Worm (Caenorhabditis elegans) whole organism, late embryonic: ENCODE measurements around the gene rocf-1.

Source experiments
- F13H6.1 ChIP-seq: sonication (generic microtip); optimal IDR thresholded peaks from 2 replicates; lab custom pipeline; 2016; ENCODE audit warnings: missing genetic modification characterization, missing compliant biosample characterization
- K02D7.2 ChIP-seq: sonication (generic microtip); optimal IDR thresholded peaks from 2 replicates; lab custom pipeline; 2017; ENCODE audit warnings: mild to moderate bottlenecking, missing genetic modification characterization, missing compliant biosample characterization
- T23F11.4 ChIP-seq: fragments of 200-800 bp; sonication (Bioruptor generic); optimal IDR thresholded peaks from 2 replicates; lab custom pipeline; 2018; ENCODE audit warnings: mild to moderate bottlenecking, missing genetic modification characterization, missing compliant biosample characterization
- Y22D7AL.16 ChIP-seq: sonication (generic microtip); optimal IDR thresholded peaks from 2 replicates; lab custom pipeline; 2016; ENCODE audit warnings: missing genetic modification characterization, missing compliant biosample characterization
- ama-1 ChIP-seq: fragments of 150-350 bp; optimal IDR thresholded peaks from 2 replicates; lab custom pipeline; 2014
- ceh-14 ChIP-seq: sonication (generic microtip); optimal IDR thresholded peaks from 2 replicates; lab custom pipeline; 2016; ENCODE audit warnings: missing genotype, missing genetic modification characterization, missing compliant biosample characterization
- ceh-19 ChIP-seq: fragments of 200-800 bp; sonication (Bioruptor generic); optimal IDR thresholded peaks from 2 replicates; lab custom pipeline; 2018; ENCODE audit warnings: mild to moderate bottlenecking, missing genetic modification characterization, missing compliant biosample characterization
- ceh-2 ChIP-seq: sonication (generic microtip); optimal IDR thresholded peaks from 2 replicates; lab custom pipeline; 2016; ENCODE audit warnings: missing genotype, missing genetic modification characterization, missing compliant biosample characterization
- ceh-24 ChIP-seq: sonication (generic microtip); optimal IDR thresholded peaks from 2 replicates; lab custom pipeline; 2016; ENCODE audit warnings: mild to moderate bottlenecking, missing genetic modification characterization, missing compliant biosample characterization
- ceh-30 ChIP-seq: fragments of 150-350 bp; optimal IDR thresholded peaks from 2 replicates; lab custom pipeline; 2014; ENCODE audit warnings: missing biosample characterization, missing genetic modification characterization
- ceh-31 ChIP-seq: sonication (generic microtip); optimal IDR thresholded peaks from 2 replicates; lab custom pipeline; 2016; ENCODE audit warnings: missing genetic modification characterization, missing compliant biosample characterization
- ceh-34 ChIP-seq: sonication (generic microtip); optimal IDR thresholded peaks from 2 replicates; lab custom pipeline; 2016; ENCODE audit warnings: mild to moderate bottlenecking, missing genetic modification characterization, missing compliant biosample characterization
- ceh-45 ChIP-seq: fragments of 200-800 bp; sonication (Bioruptor generic); IDR thresholded peaks from 2 replicates; pipeline ENCODE4 v1.3.6; 2022; ENCODE audit warnings: missing genetic modification reagents, missing genetic modification characterization, missing compliant biosample characterization
- ceh-6 ChIP-seq: fragments of 200-800 bp; sonication (Bioruptor generic); optimal IDR thresholded peaks from 2 replicates; lab custom pipeline; 2018; ENCODE audit warnings: mild to moderate bottlenecking, missing genetic modification characterization, missing compliant biosample characterization
- ceh-9 ChIP-seq: sonication (generic microtip); optimal IDR thresholded peaks from 2 replicates; lab custom pipeline; 2016; ENCODE audit warnings: mild to moderate bottlenecking, missing genetic modification characterization, inconsistent platforms, missing compliant biosample characterization
- che-1 ChIP-seq: sonication (generic microtip); optimal IDR thresholded peaks from 2 replicates; lab custom pipeline; 2016; ENCODE audit warnings: mild to moderate bottlenecking, missing genetic modification characterization, missing compliant biosample characterization
- dve-1 ChIP-seq: sonication (generic microtip); optimal IDR thresholded peaks from 2 replicates; lab custom pipeline; 2017; ENCODE audit warnings: antibody characterized with exemption, mild to moderate bottlenecking, missing genetic modification characterization, missing compliant biosample characterization
- elt-2 ChIP-seq: sonication (generic microtip); optimal IDR thresholded peaks from 2 replicates; lab custom pipeline; 2016; ENCODE audit warnings: missing genetic modification reagents, missing genetic modification characterization, missing compliant biosample characterization
- elt-4 ChIP-seq: sonication (generic microtip); optimal IDR thresholded peaks from 2 replicates; lab custom pipeline; 2016; ENCODE audit warnings: missing genetic modification characterization, missing compliant biosample characterization
- ets-4 ChIP-seq: sonication (generic microtip); optimal IDR thresholded peaks from 2 replicates; lab custom pipeline; 2016; ENCODE audit warnings: missing genetic modification characterization, missing compliant biosample characterization
- fax-1 ChIP-seq: sonication (generic microtip); optimal IDR thresholded peaks from 2 replicates; lab custom pipeline; 2016; ENCODE audit warnings: missing genotype, missing genetic modification characterization, missing compliant biosample characterization
- gmeb-2 ChIP-seq: sonication (generic microtip); optimal IDR thresholded peaks from 2 replicates; lab custom pipeline; 2016; ENCODE audit warnings: missing genetic modification characterization, inconsistent platforms, missing compliant biosample characterization
- hlh-13 ChIP-seq: fragments of 200-800 bp; sonication (Bioruptor generic); optimal IDR thresholded peaks from 2 replicates; lab custom pipeline; 2018; ENCODE audit warnings: mild to moderate bottlenecking, missing genetic modification characterization, missing compliant biosample characterization
- hlh-30 ChIP-seq: sonication (generic microtip); optimal IDR thresholded peaks from 2 replicates; lab custom pipeline; 2017; ENCODE audit warnings: antibody characterized with exemption, missing genetic modification characterization, missing compliant biosample characterization; ENCODE audit not compliant: insufficient read depth
- hlh-8 ChIP-seq: sonication (generic microtip); optimal IDR thresholded peaks from 2 replicates; lab custom pipeline; 2016; ENCODE audit warnings: missing genotype, missing genetic modification characterization, missing compliant biosample characterization
- mec-3 ChIP-seq: sonication (generic microtip); optimal IDR thresholded peaks from 2 replicates; lab custom pipeline; 2016; ENCODE audit warnings: borderline replicate concordance, missing genetic modification characterization, missing compliant biosample characterization
- nfya-1 ChIP-seq: sonication (generic microtip); optimal IDR thresholded peaks from 2 replicates; lab custom pipeline; 2017; ENCODE audit warnings: missing genetic modification characterization, mild to moderate bottlenecking, missing compliant biosample characterization, antibody characterized with exemption, moderate library complexity
- npax-4 ChIP-seq: sonication (generic microtip); optimal IDR thresholded peaks from 2 replicates; lab custom pipeline; 2016; ENCODE audit warnings: missing genetic modification characterization, missing compliant biosample characterization
- odd-2 ChIP-seq: sonication (generic microtip); optimal IDR thresholded peaks from 2 replicates; lab custom pipeline; 2017; ENCODE audit warnings: antibody characterized with exemption, mild to moderate bottlenecking, missing genetic modification characterization, missing compliant biosample characterization
- pha-2 ChIP-seq: sonication (generic microtip); optimal IDR thresholded peaks from 2 replicates; lab custom pipeline; 2017; ENCODE audit warnings: mild to moderate bottlenecking, missing genetic modification characterization, missing compliant biosample characterization
- pha-4 ChIP-seq: fragments of 150-350 bp; optimal IDR thresholded peaks from 2 replicates; lab custom pipeline; 2018; ENCODE audit warnings: missing biosample characterization, missing genetic modification reagents, missing genetic modification characterization
- pqm-1 ChIP-seq: sonication (generic microtip); optimal IDR thresholded peaks from 2 replicates; lab custom pipeline; 2016; ENCODE audit warnings: missing genetic modification characterization, missing compliant biosample characterization
- pros-1 ChIP-seq: fragments of 150-350 bp; optimal IDR thresholded peaks from 2 replicates; lab custom pipeline; 2014; ENCODE audit warnings: missing biosample characterization, missing genetic modification reagents, missing genetic modification characterization
- ref-2 ChIP-seq: sonication (generic microtip); optimal IDR thresholded peaks from 2 replicates; lab custom pipeline; 2016; ENCODE audit warnings: missing genetic modification characterization, missing compliant biosample characterization
- rnt-1 ChIP-seq: sonication (generic microtip); optimal IDR thresholded peaks from 2 replicates; lab custom pipeline; 2016; ENCODE audit warnings: missing genetic modification characterization, missing compliant biosample characterization
- sdc-2 ChIP-seq: sonication (generic microtip); optimal IDR thresholded peaks from 2 replicates; lab custom pipeline; 2016; ENCODE audit warnings: missing genotype, missing genetic modification characterization, missing compliant biosample characterization
- sox-2 ChIP-seq: fragments of 200-800 bp; sonication (Bioruptor generic); IDR thresholded peaks from 2 replicates; pipeline ENCODE4 v1.3.6; 2022; ENCODE audit warnings: missing genetic modification reagents, missing genetic modification characterization, missing compliant biosample characterization
- sox-4 ChIP-seq: sonication (generic microtip); optimal IDR thresholded peaks from 2 replicates; lab custom pipeline; 2017; ENCODE audit warnings: mild to moderate bottlenecking, missing genetic modification characterization, inconsistent platforms, missing compliant biosample characterization
- syd-9 ChIP-seq: sonication (generic microtip); optimal IDR thresholded peaks from 2 replicates; lab custom pipeline; 2016; ENCODE audit warnings: mild to moderate bottlenecking, missing genetic modification characterization, moderate library complexity, missing compliant biosample characterization
- tbx-2 ChIP-seq: sonication (generic microtip); optimal IDR thresholded peaks from 2 replicates; lab custom pipeline; 2016; ENCODE audit warnings: missing genetic modification characterization, missing compliant biosample characterization
- tbx-7 ChIP-seq: sonication (generic microtip); optimal IDR thresholded peaks from 2 replicates; lab custom pipeline; 2016; ENCODE audit warnings: missing genotype, missing genetic modification characterization, missing compliant biosample characterization
- unc-42 ChIP-seq: sonication (generic microtip); optimal IDR thresholded peaks from 2 replicates; lab custom pipeline; 2016; ENCODE audit warnings: missing genotype, missing genetic modification characterization, missing compliant biosample characterization
- unc-55 ChIP-seq: sonication (generic microtip); optimal IDR thresholded peaks from 2 replicates; lab custom pipeline; 2017; ENCODE audit warnings: missing biosample characterization, missing genetic modification reagents, missing genetic modification characterization
- zip-5 ChIP-seq: sonication (generic microtip); optimal IDR thresholded peaks from 2 replicates; lab custom pipeline; 2016; ENCODE audit warnings: missing genetic modification characterization, missing compliant biosample characterization
- ztf-16 ChIP-seq: sonication (generic microtip); optimal IDR thresholded peaks from 2 replicates; lab custom pipeline; 2017; ENCODE audit warnings: missing genetic modification characterization, missing compliant biosample characterization

The rocf-1 gene

ce11 chrV:15503603-15504002 is 39.3 kb upstream of the rocf-1 start:
- TF ChIP-seq unc-42 (no peak), rnt-1 (tag; lab: Kevin White, UChicago) (no peak), mec-3 (tag; lab: Kevin White, UChicago) (no peak), F13H6.1 (tag; lab: Kevin White, UChicago) (no peak)

ce11 chrV:15499099-15499498 is 34.8 kb upstream of the rocf-1 start:
- TF ChIP-seq unc-55 (no peak), hlh-8 (tag; lab: Kevin White, UChicago) (no peak), hlh-30 (tag; lab: Kevin White, UChicago) (no peak)

ce11 chrV:15498434-15498833 is 34.1 kb upstream of the rocf-1 start, which contains the start of gene C06B8.7:
TSS of gene C06B8.7 (plus strand) at chrV:15498734.
- TF ChIP-seq pqm-1 (tag; lab: Kevin White, UChicago) (no peak), sox-2 (GFP tag; lab: Robert Waterston, UW) (no peak), hlh-30 (tag; lab: Kevin White, UChicago) (no peak), hlh-13 (GFP tag; lab: Kevin White, UChicago) (no peak), pha-2 (no peak), tbx-2 (tag; lab: Kevin White, UChicago) (no peak), gmeb-2 (no peak), pros-1 (no peak), unc-42 (no peak), ref-2 (no peak), npax-4 (tag; lab: Kevin White, UChicago) (no peak), zip-5 (tag; lab: Kevin White, UChicago) (no peak), dve-1 (no peak), hlh-8 (tag; lab: Kevin White, UChicago) (no peak), ztf-16 (tag; lab: Kevin White, UChicago) (no peak), fax-1 (tag; lab: Kevin White, UChicago) (no peak), ceh-24 (no peak), syd-9 (no peak)
- TF ChIP-seq, all 69 proteins: peak for 0

- TF ChIP-seq ets-4 (tag; lab: Kevin White, UChicago) (peak; percentile 15), ceh-45 (no peak), ama-1 (lab: Kevin White, UChicago) (no peak), unc-55 (no peak), ceh-24 (no peak), ceh-9 (tag; lab: Kevin White, UChicago) (no peak), ceh-34 (tag; lab: Kevin White, UChicago) (peak; percentile 48), hlh-30 (tag; lab: Kevin White, UChicago) (peak; percentile 58), ref-2 (no peak), rnt-1 (tag; lab: Kevin White, UChicago) (no peak), pros-1 (peak; percentile 9), che-1 (tag; lab: Kevin White, UChicago) (no peak), zip-5 (tag; lab: Kevin White, UChicago) (no peak), tbx-2 (tag; lab: Kevin White, UChicago) (peak; percentile 63), sox-4 (tag; lab: Kevin White, UChicago) (no peak), K02D7.2 (no peak), tbx-7 (tag; lab: Kevin White, UChicago) (no peak), nfya-1 (peak; percentile 46), sox-2 (GFP tag; lab: Robert Waterston, UW) (no peak), Y22D7AL.16 (tag; lab: Kevin White, UChicago) (no peak), ceh-6 (GFP tag; lab: Kevin White, UChicago) (no peak), elt-2 (tag; lab: Kevin White, UChicago) (peak; percentile 77), ceh-19 (no peak), ceh-14 (tag; lab: Kevin White, UChicago) (no peak), ceh-31 (tag; lab: Kevin White, UChicago) (no peak), elt-4 (tag; lab: Kevin White, UChicago) (no peak), ceh-2 (tag; lab: Kevin White, UChicago) (peak; percentile 8), sdc-2 (no peak), mec-3 (tag; lab: Kevin White, UChicago) (no peak), pha-4 (tag; lab: Kevin White, UChicago) (no peak), syd-9 (no peak), ceh-30 (tag; lab: Kevin White, UChicago) (no peak), odd-2 (tag; lab: Kevin White, UChicago) (no peak), T23F11.4 (GFP tag; lab: Kevin White, UChicago) (no peak)
These were observed 33.4 kb upstream of the rocf-1 start for ce11 chrV:15497731-15498130.
